1 worm cellular context compared by ENCODE assay signal in the genomic region with DNA sequence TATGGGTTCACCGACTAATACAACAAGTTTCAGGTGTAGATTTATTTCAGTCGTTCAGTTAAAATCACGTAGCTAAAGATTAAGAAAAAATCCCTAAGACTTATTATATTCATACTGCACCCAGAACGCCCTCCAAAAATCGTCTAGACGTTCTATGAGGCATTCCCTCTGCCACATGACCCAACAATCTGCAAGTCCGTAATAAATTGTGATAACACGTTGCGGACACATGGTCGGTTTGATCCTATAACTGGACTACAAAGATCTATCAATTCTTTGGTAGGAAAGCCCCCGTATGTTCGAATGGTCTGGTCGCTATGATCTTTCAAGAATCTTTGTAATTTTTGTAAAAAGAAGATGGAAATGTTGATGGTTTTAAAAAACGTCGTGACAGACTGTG.
TF ChIP-seq lines count a peak whose summit lies in the region.

No protein-coding gene starts in this region.

TF ChIP-seq in whole organism, L1 larva, 84 proteins besides CTCF, POLR2A, EP300 and RAD21 (continued from another document):
- TF ChIP-seq fkh-8 (tag; optimal IDR thresholded peaks at IDR 0.05; lab: Kevin White, UChicago) (no peak), vab-15 (tag; optimal IDR thresholded peaks at IDR 0.05; lab: Kevin White, UChicago) (no peak), rnt-1 (tag; optimal IDR thresholded peaks at IDR 0.05; lab: Kevin White, UChicago) (no peak), snu-23 (GFP tag; optimal IDR thresholded peaks at IDR 0.05; lab: Kevin White, UChicago) (no peak), sup-37 (GFP tag; optimal IDR thresholded peaks at IDR 0.05; lab: Kevin White, UChicago) (no peak), ceh-82 (tag; optimal IDR thresholded peaks at IDR 0.05; lab: Kevin White, UChicago) (no peak), skn-1 (tag; optimal IDR thresholded peaks at IDR 0.05; lab: Kevin White, UChicago) (no peak), lin-14 (GFP tag; optimal IDR thresholded peaks at IDR 0.05; lab: Kevin White, UChicago) (no peak), ceh-88 (GFP tag; IDR thresholded peaks at IDR 0.05; lab: Robert Waterston, UW) (no peak), C16A3.4 (tag; optimal IDR thresholded peaks at IDR 0.05; lab: Kevin White, UChicago) (no peak), irx-1 (tag; optimal IDR thresholded peaks at IDR 0.05; lab: Kevin White, UChicago) (no peak), efl-3 (GFP tag; optimal IDR thresholded peaks at IDR 0.05; lab: Kevin White, UChicago) (no peak), unc-86 (tag; optimal IDR thresholded peaks at IDR 0.05; lab: Kevin White, UChicago) (no peak), unc-62 (GFP tag; optimal IDR thresholded peaks at IDR 0.05; lab: Kevin White, UChicago) (no peak), nhr-77 (tag; optimal IDR thresholded peaks at IDR 0.05; lab: Kevin White, UChicago) (no peak), nhr-28 (tag; optimal IDR thresholded peaks at IDR 0.05; lab: Kevin White, UChicago) (no peak), dsc-1 (tag; optimal IDR thresholded peaks at IDR 0.05; lab: Kevin White, UChicago) (no peak), lin-15B (tag; optimal IDR thresholded peaks at IDR 0.05; lab: Kevin White, UChicago) (no peak), snpc-4 (tag; optimal IDR thresholded peaks at IDR 0.05; lab: Kevin White, UChicago) (no peak), pax-3 (tag; optimal IDR thresholded peaks at IDR 0.05; lab: Kevin White, UChicago) (no peak), pqm-1 (tag; optimal IDR thresholded peaks at IDR 0.05; lab: Kevin White, UChicago) (no peak), unc-130 (tag; optimal IDR thresholded peaks at IDR 0.05; lab: Kevin White, UChicago) (peak; percentile 44), lin-35 (GFP tag; optimal IDR thresholded peaks at IDR 0.05; lab: Kevin White, UChicago) (peak in 1 of 2 experiments; percentile 47), pag-3 (tag; optimal IDR thresholded peaks at IDR 0.05; lab: Kevin White, UChicago; ENCODE audit: borderline replicate concordance, insufficient read depth) (no peak), nhr-237 (tag; optimal IDR thresholded peaks at IDR 0.05; lab: Kevin White, UChicago) (no peak), ztf-11 (tag; optimal IDR thresholded peaks at IDR 0.05; lab: Kevin White, UChicago) (no peak), nhr-47 (tag; optimal IDR thresholded peaks at IDR 0.05; lab: Kevin White, UChicago) (no peak), elt-3 (tag; optimal IDR thresholded peaks at IDR 0.05; lab: Kevin White, UChicago) (peak in 1 of 6 experiments; percentile 72), aha-1 (tag; optimal IDR thresholded peaks at IDR 0.05; lab: Kevin White, UChicago) (no peak), mdl-1 (tag; optimal IDR thresholded peaks at IDR 0.05; lab: Kevin White, UChicago) (peak in 1 of 2 experiments; percentile 59), dpl-1 (GFP tag; optimal IDR thresholded peaks at IDR 0.05; lab: Kevin White, UChicago) (peak in 1 of 3 experiments; percentile 13), ama-1 (optimal IDR thresholded peaks at IDR 0.05; lab: Kevin White, UChicago) (no peak), nhr-20 (tag; optimal IDR thresholded peaks at IDR 0.05; lab: Kevin White, UChicago) (peak; percentile 12), ceh-63 (GFP tag; optimal IDR thresholded peaks at IDR 0.05; lab: Kevin White, UChicago) (no peak), ces-1 (GFP tag; optimal IDR thresholded peaks at IDR 0.05; lab: Kevin White, UChicago) (no peak), C34B4.2 (tag; optimal IDR thresholded peaks at IDR 0.05; lab: Kevin White, UChicago) (no peak), hpl-2 (GFP tag; optimal IDR thresholded peaks at IDR 0.05; lab: Kevin White, UChicago) (no peak), ztf-4 (tag; optimal IDR thresholded peaks at IDR 0.05; lab: Kevin White, UChicago) (no peak), tbx-2 (tag; optimal IDR thresholded peaks at IDR 0.05; lab: Kevin White, UChicago) (no peak), xbp-1 (tag; optimal IDR thresholded peaks at IDR 0.05; lab: Kevin White, UChicago) (no peak), F16B12.6 (tag; optimal IDR thresholded peaks at IDR 0.05; lab: Kevin White, UChicago) (no peak), mab-9 (GFP tag; IDR thresholded peaks at IDR 0.05; lab: Robert Waterston, UW) (no peak), blmp-1 (tag; optimal IDR thresholded peaks at IDR 0.05; lab: Kevin White, UChicago) (peak; percentile 76), unc-30 (tag; optimal IDR thresholded peaks at IDR 0.05; lab: Kevin White, UChicago) (no peak), ceh-8 (GFP tag; optimal IDR thresholded peaks at IDR 0.05; lab: Kevin White, UChicago) (no peak), Y116A8C.19 (tag; optimal IDR thresholded peaks at IDR 0.05; lab: Kevin White, UChicago; ENCODE audit: borderline replicate concordance) (no peak), isw-1 (GFP tag; IDR thresholded peaks at IDR 0.05; lab: Robert Waterston, UW) (no peak), hlh-17 (GFP tag; optimal IDR thresholded peaks at IDR 0.05; lab: Kevin White, UChicago; ENCODE audit: borderline replicate concordance) (no peak), mep-1 (tag; optimal IDR thresholded peaks at IDR 0.05; lab: Kevin White, UChicago) (no peak), tlp-1 (tag; optimal IDR thresholded peaks at IDR 0.05; lab: Kevin White, UChicago) (no peak), sox-4 (tag; optimal IDR thresholded peaks at IDR 0.05; lab: Kevin White, UChicago) (no peak), nhr-85 (tag; lab: Kevin White, UChicago) (peak; percentile 47), lin-39 (tag; optimal IDR thresholded peaks at IDR 0.05; lab: Kevin White, UChicago) (no peak)
